Fruit fly (Drosophila melanogaster) whole organism, pupa: Measurements from ENCODE around the gene CG12684.

ENCODE experiments used
- CG10348 ChIP-seq: fragments of 200-800 bp; sonication (Bioruptor generic); IDR thresholded peaks from 2 replicates; pipeline ENCODE4 v1.3.6; 2022; ENCODE audit warnings: missing biosample characterization, missing genetic modification characterization
- CG12605 ChIP-seq: fragments of 200-800 bp; sonication (Bioruptor generic); IDR thresholded peaks from 2 replicates; pipeline ENCODE4 v1.3.6; 2022; ENCODE audit warnings: missing biosample characterization, missing genetic modification characterization
- CG13204 ChIP-seq: fragments of 200-800 bp; sonication (Bioruptor generic); optimal IDR thresholded peaks from 2 replicates; lab custom pipeline; 2018; ENCODE audit warnings: missing biosample characterization, mild to moderate bottlenecking, missing genetic modification characterization, moderate library complexity
- CG14655 ChIP-seq: fragments of 200-800 bp; sonication (Bioruptor generic); optimal IDR thresholded peaks from 3 replicates; lab custom pipeline; 2017; ENCODE audit warnings: mild to moderate bottlenecking, missing biosample characterization, missing genetic modification reagents, missing genetic modification characterization
- CG15710 ChIP-seq: fragments of 200-800 bp; sonication (Bioruptor generic); optimal IDR thresholded peaks from 2 replicates; lab custom pipeline; 2018; ENCODE audit warnings: missing biosample characterization, mild to moderate bottlenecking, missing genetic modification characterization, moderate library complexity
- CG17806 ChIP-seq: fragments of 200-800 bp; sonication (Bioruptor generic); optimal IDR thresholded peaks from 2 replicates; lab custom pipeline; 2018; ENCODE audit warnings: missing biosample characterization, mild to moderate bottlenecking, missing genetic modification characterization, moderate library complexity
- CG32121 ChIP-seq: fragments of 200-800 bp; sonication (Bioruptor generic); IDR thresholded peaks from 2 replicates; pipeline ENCODE4 v1.3.6; 2022; ENCODE audit warnings: missing biosample characterization, missing genetic modification characterization
- CG34367 ChIP-seq: fragments of 200-800 bp; sonication (Bioruptor generic); optimal IDR thresholded peaks from 2 replicates; lab custom pipeline; 2018; ENCODE audit warnings: missing biosample characterization, mild to moderate bottlenecking, missing genetic modification characterization
- CG4496 ChIP-seq: fragments of 200-800 bp; sonication (Bioruptor generic); IDR thresholded peaks from 3 replicates; pipeline ENCODE4 v1.3.6; 2022; ENCODE audit warnings: missing biosample characterization, missing genetic modification characterization
- CG8159 ChIP-seq: fragments of 200-800 bp; sonication (Bioruptor generic); optimal IDR thresholded peaks from 3 replicates; lab custom pipeline; 2018; ENCODE audit warnings: missing biosample characterization, mild to moderate bottlenecking, missing genetic modification characterization, moderate library complexity
- CG8301 ChIP-seq: fragments of 200-800 bp; sonication (Bioruptor generic); optimal IDR thresholded peaks from 2 replicates; lab custom pipeline; 2018; ENCODE audit warnings: missing biosample characterization, mild to moderate bottlenecking, missing genetic modification characterization
- CG9948 ChIP-seq: fragments of 200-800 bp; sonication (Bioruptor generic); optimal IDR thresholded peaks from 2 replicates; lab custom pipeline; 2018; ENCODE audit warnings: missing biosample characterization, mild to moderate bottlenecking, missing genetic modification characterization, moderate library complexity
- D1 ChIP-seq: fragments of 200-800 bp; sonication (Bioruptor generic); optimal IDR thresholded peaks from 2 replicates; lab custom pipeline; 2018; ENCODE audit warnings: missing biosample characterization, mild to moderate bottlenecking, missing genetic modification characterization, moderate library complexity
- EcR ChIP-seq: fragments of 200-800 bp; sonication (Bioruptor generic); optimal IDR thresholded peaks from 3 replicates; lab custom pipeline; 2019; ENCODE audit warnings: missing biosample characterization, missing genetic modification characterization, mild to moderate bottlenecking, moderate library complexity, missing genetic modification reagents
- Ets98B ChIP-seq: fragments of 200-800 bp; sonication (Bioruptor generic); IDR thresholded peaks from 2 replicates; pipeline ENCODE4 v1.3.6; 2022; ENCODE audit warnings: missing biosample characterization, missing genetic modification characterization
- Pif1A ChIP-seq: fragments of 200-800 bp; sonication (Bioruptor generic); optimal IDR thresholded peaks from 3 replicates; lab custom pipeline; 2016; ENCODE audit warnings: missing biosample characterization, missing genetic modification characterization
- Pif1B ChIP-seq: fragments of 200-800 bp; sonication (Bioruptor generic); optimal IDR thresholded peaks from 3 replicates; lab custom pipeline; 2016; ENCODE audit warnings: missing biosample characterization, missing genetic modification characterization
- Snoo ChIP-seq: fragments of 200-800 bp; sonication (Bioruptor generic); optimal IDR thresholded peaks from 3 replicates; lab custom pipeline; 2017; ENCODE audit warnings: missing biosample characterization, mild to moderate bottlenecking, missing genetic modification characterization, inconsistent platforms
- fd96Ca ChIP-seq: fragments of 200-800 bp; sonication (Bioruptor generic); IDR thresholded peaks from 3 replicates; pipeline ENCODE4 v1.3.6; 2022; ENCODE audit warnings: missing biosample characterization, missing genetic modification characterization
- gl ChIP-seq: fragments of 200-800 bp; sonication (Bioruptor generic); optimal IDR thresholded peaks from 2 replicates; lab custom pipeline; 2018; ENCODE audit warnings: missing biosample characterization, mild to moderate bottlenecking, missing genetic modification characterization
- rn ChIP-seq: fragments of 200-800 bp; sonication (Bioruptor generic); IDR thresholded peaks from 2 replicates; pipeline ENCODE4 v1.3.6; 2022; ENCODE audit warnings: missing biosample characterization, missing genetic modification characterization

Gene CG12684

DNA sequence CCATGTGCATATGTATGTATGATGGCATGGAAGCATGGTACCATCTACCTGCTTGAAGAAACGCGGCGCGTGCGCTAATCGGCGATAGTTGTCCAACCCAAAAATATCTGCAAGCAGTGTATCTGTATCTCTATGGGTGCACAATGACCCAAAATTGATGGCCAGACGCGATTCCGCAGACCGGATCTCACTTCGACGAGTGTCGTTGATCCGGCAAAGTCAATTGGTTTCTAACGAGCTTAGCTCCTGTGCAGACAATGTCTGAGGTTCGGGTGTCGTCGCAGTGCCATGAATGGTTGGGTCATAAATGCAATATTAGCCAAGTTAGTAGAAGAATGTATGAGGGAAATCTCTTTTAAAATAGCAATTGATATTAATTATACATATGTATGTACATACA, 41.9 kb upstream of the CG12684 start:
- no peak for TF ChIP-seq CG10348 (GFP tag; lab: Robert Waterston, UW)
- TF ChIP-seq rn (GFP tag; lab: Robert Waterston, UW) = no peak
- no peak for TF ChIP-seq EcR
- no peak for TF ChIP-seq Snoo
- TF ChIP-seq Ets98B (GFP tag; lab: Robert Waterston, UW) = no peak
- no peak for TF ChIP-seq CG8301 (tag; lab: Kevin White, UChicago)
- no peak for TF ChIP-seq Pif1A (GFP tag; lab: Kevin White, UChicago)
- no peak for TF ChIP-seq Pif1B (GFP tag; lab: Kevin White, UChicago)
- TF ChIP-seq CG34367 (tag; lab: Kevin White, UChicago) = no peak
- TF ChIP-seq CG12605 (GFP tag; lab: Robert Waterston, UW) = no peak
- TF ChIP-seq gl (tag; lab: Kevin White, UChicago) = no peak
- TF ChIP-seq CG14655 (GFP tag; lab: Kevin White, UChicago) = no peak
- no peak for TF ChIP-seq CG8159 (tag; lab: Kevin White, UChicago)
- no peak for TF ChIP-seq CG9948 (tag; lab: Kevin White, UChicago)

DNA sequence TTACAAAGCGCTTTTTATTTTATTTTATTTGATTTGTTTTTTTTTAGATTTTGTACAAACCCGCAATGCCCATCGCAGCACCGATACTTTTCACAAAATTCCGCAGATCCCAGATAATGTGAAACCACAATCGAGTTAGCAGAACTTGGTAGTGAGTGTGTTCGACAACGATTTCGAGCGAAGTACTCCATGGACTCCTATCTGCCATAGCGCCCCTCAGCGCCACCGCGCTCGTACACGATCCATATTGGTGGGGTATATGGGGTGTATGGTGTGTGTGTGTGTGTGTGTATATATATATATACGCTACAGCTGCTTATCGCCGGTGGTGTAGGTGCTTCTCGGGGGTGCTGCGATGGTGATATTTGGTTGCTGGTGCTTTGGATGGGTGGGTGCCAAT, 40.7 kb upstream of the CG12684 start:
- TF ChIP-seq Pif1A (GFP tag; lab: Kevin White, UChicago) = no peak

DNA sequence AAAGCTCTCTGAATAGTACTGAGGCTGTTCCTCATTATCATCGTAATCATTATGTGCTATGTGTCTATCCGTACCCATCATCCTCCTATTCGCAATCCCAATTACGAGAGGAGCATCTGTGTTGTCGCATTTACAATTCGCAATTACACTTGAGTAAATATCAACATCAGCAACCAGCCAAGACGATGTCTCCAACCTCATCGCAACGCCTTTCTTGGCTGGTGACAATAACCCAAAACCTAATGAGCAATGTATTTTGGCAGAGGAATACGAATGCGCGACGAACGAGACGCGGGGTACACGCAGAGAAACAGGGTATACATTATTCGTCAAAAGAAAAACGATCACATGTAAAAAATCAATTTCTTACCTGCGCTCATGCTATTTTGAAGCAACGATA, 38.8 kb upstream of the CG12684 start:
- TF ChIP-seq EcR = no peak
- TF ChIP-seq, all 21 proteins: peak for 0

DNA sequence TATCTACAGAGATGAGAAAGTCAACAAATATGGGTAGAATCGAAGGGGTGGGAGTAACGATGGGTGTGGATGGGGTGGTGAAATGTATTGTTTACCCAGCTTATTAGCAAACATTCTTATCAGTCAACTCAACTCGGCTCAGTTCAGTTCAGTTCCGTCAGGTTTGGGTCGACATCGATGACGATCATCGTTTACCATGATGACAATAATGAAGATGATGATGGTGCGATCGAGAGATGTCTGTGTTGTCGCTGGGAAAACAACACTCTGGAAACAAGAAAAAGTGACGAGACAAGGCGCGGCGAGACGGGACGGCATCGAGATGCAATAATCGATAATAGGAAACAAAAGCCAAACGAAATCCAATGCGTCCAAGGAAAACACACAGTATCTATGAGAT, 38.0 kb upstream of the CG12684 start:
- TF ChIP-seq rn (GFP tag; lab: Robert Waterston, UW) = no peak
- TF ChIP-seq CG34367 (tag; lab: Kevin White, UChicago) = no peak
- no peak for TF ChIP-seq gl (tag; lab: Kevin White, UChicago)
- TF ChIP-seq CG12605 (GFP tag; lab: Robert Waterston, UW) = no peak
- no peak for TF ChIP-seq CG10348 (GFP tag; lab: Robert Waterston, UW)
- TF ChIP-seq CG17806 (tag; lab: Kevin White, UChicago) = no peak
- TF ChIP-seq Ets98B (GFP tag; lab: Robert Waterston, UW) = no peak
- TF ChIP-seq fd96Ca (GFP tag; lab: Robert Waterston, UW) = no peak
- TF ChIP-seq CG8159 (tag; lab: Kevin White, UChicago) = no peak
- no peak for TF ChIP-seq CG32121
- TF ChIP-seq Snoo = no peak
- TF ChIP-seq CG4496 (GFP tag; lab: Robert Waterston, UW) = no peak
- TF ChIP-seq CG15710 = no peak
- no peak for TF ChIP-seq Pif1A (GFP tag; lab: Kevin White, UChicago)
- TF ChIP-seq D1 = no peak
- no peak for TF ChIP-seq CG13204
- no peak for TF ChIP-seq Pif1B (GFP tag; lab: Kevin White, UChicago)

DNA sequence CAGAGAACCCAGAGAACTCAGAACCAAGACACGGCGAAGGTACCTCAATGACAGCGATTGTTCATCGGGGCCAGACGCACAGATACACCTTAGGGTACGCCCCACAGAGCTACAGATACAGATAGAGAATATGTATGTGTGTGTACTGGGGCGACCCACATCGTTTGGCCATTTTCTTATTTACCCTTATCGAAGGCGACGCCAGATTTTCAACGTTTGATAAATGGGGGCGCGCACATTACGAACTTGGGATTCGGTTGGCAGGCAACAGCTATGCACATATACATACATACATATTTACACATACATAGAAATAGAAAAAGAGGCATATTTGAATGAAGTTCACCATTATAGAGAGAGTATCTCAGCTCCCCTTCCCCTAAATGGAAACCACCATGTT, 34.7 kb upstream of the CG12684 start:
- no peak for TF ChIP-seq CG9948 (tag; lab: Kevin White, UChicago)
- TF ChIP-seq CG8301 (tag; lab: Kevin White, UChicago) = no peak
- no peak for TF ChIP-seq gl (tag; lab: Kevin White, UChicago)
- no peak for TF ChIP-seq CG17806 (tag; lab: Kevin White, UChicago)
- TF ChIP-seq CG4496 (GFP tag; lab: Robert Waterston, UW) = no peak
- TF ChIP-seq fd96Ca (GFP tag; lab: Robert Waterston, UW) = no peak
- no peak for TF ChIP-seq CG13204
- TF ChIP-seq CG10348 (GFP tag; lab: Robert Waterston, UW) = no peak
- TF ChIP-seq CG8159 (tag; lab: Kevin White, UChicago) = no peak
- TF ChIP-seq Pif1A (GFP tag; lab: Kevin White, UChicago) = no peak
- TF ChIP-seq D1 = no peak
- no peak for TF ChIP-seq rn (GFP tag; lab: Robert Waterston, UW)
- TF ChIP-seq CG32121 = no peak
- TF ChIP-seq CG14655 (GFP tag; lab: Kevin White, UChicago) = no peak
- TF ChIP-seq CG12605 (GFP tag; lab: Robert Waterston, UW) = no peak
- TF ChIP-seq Snoo = no peak
- TF ChIP-seq Ets98B (GFP tag; lab: Robert Waterston, UW) = no peak
- TF ChIP-seq CG34367 (tag; lab: Kevin White, UChicago) = no peak
- no peak for TF ChIP-seq CG15710

DNA sequence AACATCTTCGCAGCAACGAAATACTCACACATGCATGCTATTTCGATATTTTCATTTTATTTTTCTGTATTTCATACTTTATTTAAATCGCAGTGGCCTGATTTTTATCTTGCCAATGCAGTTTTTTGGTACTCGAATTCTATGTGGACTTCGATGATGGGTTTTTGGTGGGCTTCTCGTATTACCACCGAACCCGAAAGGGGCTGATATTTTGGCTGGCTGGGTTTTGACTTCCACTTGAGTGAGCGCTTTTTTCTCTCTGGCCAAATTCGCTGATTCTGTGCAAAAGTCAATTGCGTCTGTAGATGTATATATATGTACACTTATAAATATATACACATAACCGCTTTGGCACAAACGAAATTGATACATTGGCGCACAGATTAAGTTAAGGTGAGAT, 33.6 kb upstream of the CG12684 start:
- TF ChIP-seq CG17806 (tag; lab: Kevin White, UChicago) = no peak
- no peak for TF ChIP-seq CG13204
- no peak for TF ChIP-seq CG8159 (tag; lab: Kevin White, UChicago)
- TF ChIP-seq CG4496 (GFP tag; lab: Robert Waterston, UW) = no peak
- TF ChIP-seq CG34367 (tag; lab: Kevin White, UChicago) = no peak
- TF ChIP-seq Ets98B (GFP tag; lab: Robert Waterston, UW) = no peak
- no peak for TF ChIP-seq CG9948 (tag; lab: Kevin White, UChicago)
- no peak for TF ChIP-seq gl (tag; lab: Kevin White, UChicago)
- TF ChIP-seq CG12605 (GFP tag; lab: Robert Waterston, UW) = no peak
- TF ChIP-seq CG8301 (tag; lab: Kevin White, UChicago) = no peak
- TF ChIP-seq CG32121 = no peak
- TF ChIP-seq EcR = no peak
- TF ChIP-seq Snoo = no peak
- TF ChIP-seq CG10348 (GFP tag; lab: Robert Waterston, UW) = no peak
- TF ChIP-seq fd96Ca (GFP tag; lab: Robert Waterston, UW) = no peak
- TF ChIP-seq Pif1A (GFP tag; lab: Kevin White, UChicago) = no peak

DNA sequence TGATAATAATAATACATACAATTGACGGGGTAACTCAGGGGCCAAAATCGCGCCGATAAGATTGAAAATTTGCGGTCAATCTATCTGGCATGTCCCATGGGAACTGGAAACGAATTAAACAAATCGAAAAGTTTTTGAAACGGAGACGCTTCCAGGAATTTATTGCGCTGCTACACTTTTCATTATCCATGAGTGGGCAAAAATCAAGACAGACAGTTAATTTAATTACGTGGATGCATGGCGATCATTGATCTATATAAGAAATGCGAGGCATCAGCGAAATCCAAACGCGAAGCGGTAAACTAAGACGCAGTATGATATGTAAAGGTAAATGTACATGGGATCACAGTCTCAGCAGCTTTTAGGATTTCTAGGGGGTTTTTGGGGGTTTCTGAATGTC, 32.8 kb upstream of the CG12684 start:
- no peak for TF ChIP-seq CG4496 (GFP tag; lab: Robert Waterston, UW)
- TF ChIP-seq CG15710 = no peak
- no peak for TF ChIP-seq CG14655 (GFP tag; lab: Kevin White, UChicago)
- no peak for TF ChIP-seq CG8159 (tag; lab: Kevin White, UChicago)
- TF ChIP-seq Pif1A (GFP tag; lab: Kevin White, UChicago) = no peak
- TF ChIP-seq rn (GFP tag; lab: Robert Waterston, UW) = no peak
- no peak for TF ChIP-seq CG9948 (tag; lab: Kevin White, UChicago)
- no peak for TF ChIP-seq Ets98B (GFP tag; lab: Robert Waterston, UW)
- TF ChIP-seq gl (tag; lab: Kevin White, UChicago) = no peak
